Worm (Caenorhabditis elegans): ENCODE data around the gene nspe-5.

ce11 chrII:12659676-12660371 is 31.2 kb downstream of the nspe-5 start:
- TF ChIP-seq ama-1 (optimal IDR thresholded peaks at IDR 0.05) (no peak), tbx-37 (GFP tag; conservative IDR thresholded peaks at IDR 0.05) (no peak), sea-1 (GFP tag; conservative IDR thresholded peaks at IDR 0.05) (no peak), hmbx-1 (tag; optimal IDR thresholded peaks at IDR 0.05) (no peak), pes-1 (GFP tag; IDR thresholded peaks at IDR 0.05) (no peak), ets-7 (tag; optimal IDR thresholded peaks at IDR 0.05) (no peak), B0310.2 (tag; optimal IDR thresholded peaks at IDR 0.05) (no peak), hmg-4 (GFP tag; optimal IDR thresholded peaks at IDR 0.05) (no peak), scrt-1 (GFP tag; IDR thresholded peaks at IDR 0.05) (no peak), aly-1 (tag; optimal IDR thresholded peaks at IDR 0.05) (no peak), flt-1 (GFP tag; IDR thresholded peaks at IDR 0.05) (no peak), tra-4 (tag; optimal IDR thresholded peaks at IDR 0.05) (no peak)
